Worm (Caenorhabditis elegans) whole organism, early embryonic: ENCODE data around the gene C09H10.4.

Experiments
- flt-1 ChIP-seq: fragments of 200-800 bp; sonication (Bioruptor generic); IDR thresholded peaks from 2 replicates; pipeline ENCODE4 v1.3.6; 2022; ENCODE audit warnings: missing genetic modification characterization, missing compliant biosample characterization
- pes-1 ChIP-seq: fragments of 200-800 bp; sonication (Bioruptor generic); IDR thresholded peaks from 2 replicates; pipeline ENCODE4 v1.3.6; 2022; ENCODE audit warnings: missing genetic modification reagents, missing genetic modification characterization, missing compliant biosample characterization
- tbx-11 ChIP-seq: fragments of 200-800 bp; sonication (Bioruptor generic); IDR thresholded peaks from 2 replicates; pipeline ENCODE4 v1.3.6; 2022; ENCODE audit warnings: missing genetic modification characterization, missing compliant biosample characterization

ce11 chrII:11057256-11057655 lies 42.7 kb upstream of the C09H10.4 start:
- TF ChIP-seq pes-1 (GFP tag; lab: Robert Waterston, UW) (no peak), tbx-11 (GFP tag; lab: Robert Waterston, UW) (no peak), flt-1 (GFP tag; lab: Robert Waterston, UW) (no peak)
